Fruit fly (Drosophila melanogaster): ENCODE measurements around the gene Ino80.

The Ino80 gene

dm6 chr3R:19403096-19403515 is at the start of gene Ino80, which contains the start of gene Aptx:
Ino80 (minus strand) TSS chr3R:19403153.
Aptx (plus strand) TSS chr3R:19403455.
- TF ChIP-seq Dll (optimal IDR thresholded peaks at IDR 0.05) (no peak), pan (optimal IDR thresholded peaks at IDR 0.05) (no peak), psq (optimal IDR thresholded peaks at IDR 0.05) (no peak), CG8478 (optimal IDR thresholded peaks at IDR 0.05) (no peak), EcR (GFP tag; optimal IDR thresholded peaks at IDR 0.05) (no peak), usp (GFP tag; optimal IDR thresholded peaks at IDR 0.05) (no peak)

- TF ChIP-seq CG8478 (optimal IDR thresholded peaks at IDR 0.05) (no peak), EcR (GFP tag; optimal IDR thresholded peaks at IDR 0.05) (no peak), usp (GFP tag; optimal IDR thresholded peaks at IDR 0.05) (no peak), Dll (optimal IDR thresholded peaks at IDR 0.05) (no peak), pan (optimal IDR thresholded peaks at IDR 0.05) (no peak), psq (optimal IDR thresholded peaks at IDR 0.05) (no peak)
Observed at dm6 chr3R:19425099-19425498, 22.1 kb upstream of the Ino80 start, which contains the start of gene CG3517. CG3517 (minus strand) TSS chr3R:19425199.

- TF ChIP-seq CG8478 (optimal IDR thresholded peaks at IDR 0.05) (no peak), EcR (GFP tag; optimal IDR thresholded peaks at IDR 0.05) (no peak), usp (GFP tag; optimal IDR thresholded peaks at IDR 0.05) (no peak), pan (optimal IDR thresholded peaks at IDR 0.05) (no peak), Dll (optimal IDR thresholded peaks at IDR 0.05) (no peak)
Observed at dm6 chr3R:19412434-19412833, 9.5 kb upstream of the Ino80 start, which contains the start of gene CG31221. CG31221 (plus strand) TSS chr3R:19412689.

dm6 chr3R:19411371-19411770 is 8.4 kb upstream of the Ino80 start:
- TF ChIP-seq CG8478 (optimal IDR thresholded peaks at IDR 0.05) (no peak), psq (optimal IDR thresholded peaks at IDR 0.05) (no peak), Dll (optimal IDR thresholded peaks at IDR 0.05) (no peak), EcR (GFP tag; optimal IDR thresholded peaks at IDR 0.05) (no peak), pan (optimal IDR thresholded peaks at IDR 0.05) (no peak), usp (GFP tag; optimal IDR thresholded peaks at IDR 0.05) (no peak)

dm6 chr3R:19408573-19408972 is 5.6 kb upstream of the Ino80 start, which contains the start of gene CG11626:
CG11626 (plus strand) TSS chr3R:19408873.
- TF ChIP-seq CG8478 (optimal IDR thresholded peaks at IDR 0.05), result no peak
- TF ChIP-seq usp (GFP tag; optimal IDR thresholded peaks at IDR 0.05), result no peak
- TF ChIP-seq psq (optimal IDR thresholded peaks at IDR 0.05), result no peak
- no peak for TF ChIP-seq EcR (GFP tag; optimal IDR thresholded peaks at IDR 0.05)
- TF ChIP-seq pan (optimal IDR thresholded peaks at IDR 0.05), result no peak
- TF ChIP-seq Dll (optimal IDR thresholded peaks at IDR 0.05), result no peak

dm6 chr3R:19406852-19407251 is 3.9 kb upstream of the Ino80 start:
- TF ChIP-seq pan (optimal IDR thresholded peaks at IDR 0.05) (no peak), psq (optimal IDR thresholded peaks at IDR 0.05) (no peak), CG8478 (optimal IDR thresholded peaks at IDR 0.05) (no peak), EcR (GFP tag; optimal IDR thresholded peaks at IDR 0.05) (no peak), Dll (optimal IDR thresholded peaks at IDR 0.05) (no peak), usp (GFP tag; optimal IDR thresholded peaks at IDR 0.05) (no peak)

dm6 chr3R:19404296-19404695 is 1.3 kb upstream of the Ino80 start:
- no peak for TF ChIP-seq psq (optimal IDR thresholded peaks at IDR 0.05)

- no peak for TF ChIP-seq psq (optimal IDR thresholded peaks at IDR 0.05)
- no peak for TF ChIP-seq pan (optimal IDR thresholded peaks at IDR 0.05)
- TF ChIP-seq usp (GFP tag; optimal IDR thresholded peaks at IDR 0.05), result no peak
- no peak for TF ChIP-seq CG8478 (optimal IDR thresholded peaks at IDR 0.05)
- no peak for TF ChIP-seq Dll (optimal IDR thresholded peaks at IDR 0.05)
- no peak for TF ChIP-seq EcR (GFP tag; optimal IDR thresholded peaks at IDR 0.05)
Observed at dm6 chr3R:19398467-19398866, 4.5 kb downstream of the Ino80 start, which contains the start of gene CG31244. CG31244 (minus strand) TSS chr3R:19398567.

dm6 chr3R:19393060-19393459 is 9.9 kb downstream of the Ino80 start, which contains the start of gene CG3739:
CG3739 (plus strand) TSS chr3R:19393360.
- no peak for TF ChIP-seq pan (optimal IDR thresholded peaks at IDR 0.05)
- no peak for TF ChIP-seq EcR (GFP tag; optimal IDR thresholded peaks at IDR 0.05)
- no peak for TF ChIP-seq psq (optimal IDR thresholded peaks at IDR 0.05)
- no peak for TF ChIP-seq usp (GFP tag; optimal IDR thresholded peaks at IDR 0.05)
- no peak for TF ChIP-seq Dll (optimal IDR thresholded peaks at IDR 0.05)
- TF ChIP-seq CG8478 (optimal IDR thresholded peaks at IDR 0.05), result no peak

- TF ChIP-seq Dll (optimal IDR thresholded peaks at IDR 0.05), result no peak
- no peak for TF ChIP-seq CG8478 (optimal IDR thresholded peaks at IDR 0.05)
- no peak for TF ChIP-seq EcR (GFP tag; optimal IDR thresholded peaks at IDR 0.05)
- no peak for TF ChIP-seq psq (optimal IDR thresholded peaks at IDR 0.05)
- TF ChIP-seq usp (GFP tag; optimal IDR thresholded peaks at IDR 0.05), result no peak
- no peak for TF ChIP-seq pan (optimal IDR thresholded peaks at IDR 0.05)
Observed at dm6 chr3R:19389919-19390318, 13.0 kb downstream of the Ino80 start, which contains the start of gene CG18493. CG18493 (plus strand) TSS chr3R:19390270.

- TF ChIP-seq CG8478 (optimal IDR thresholded peaks at IDR 0.05), result no peak
- no peak for TF ChIP-seq pan (optimal IDR thresholded peaks at IDR 0.05)
- TF ChIP-seq Dll (optimal IDR thresholded peaks at IDR 0.05), result no peak
- no peak for TF ChIP-seq psq (optimal IDR thresholded peaks at IDR 0.05)
- no peak for TF ChIP-seq usp (GFP tag; optimal IDR thresholded peaks at IDR 0.05)
- TF ChIP-seq EcR (GFP tag; optimal IDR thresholded peaks at IDR 0.05), result no peak
Observed at dm6 chr3R:19387608-19388007, 15.3 kb downstream of the Ino80 start, which contains the start of gene CG3734. CG3734 (plus strand) TSS chr3R:19387861.

- TF ChIP-seq psq (optimal IDR thresholded peaks at IDR 0.05) (no peak), Dll (optimal IDR thresholded peaks at IDR 0.05) (no peak), EcR (GFP tag; optimal IDR thresholded peaks at IDR 0.05) (no peak), pan (optimal IDR thresholded peaks at IDR 0.05) (no peak), CG8478 (optimal IDR thresholded peaks at IDR 0.05) (no peak), usp (GFP tag; optimal IDR thresholded peaks at IDR 0.05) (no peak)
Observed at dm6 chr3R:19383298-19383697, 19.7 kb downstream of the Ino80 start.

dm6 chr3R:19377125-19377524 is 25.8 kb downstream of the Ino80 start, which contains the start of gene CG31245:
CG31245 (minus strand) TSS chr3R:19377225.
- no peak for TF ChIP-seq Dll (optimal IDR thresholded peaks at IDR 0.05)
- TF ChIP-seq pan (optimal IDR thresholded peaks at IDR 0.05), result no peak
- TF ChIP-seq EcR (GFP tag; optimal IDR thresholded peaks at IDR 0.05), result no peak
- no peak for TF ChIP-seq CG8478 (optimal IDR thresholded peaks at IDR 0.05)
- no peak for TF ChIP-seq usp (GFP tag; optimal IDR thresholded peaks at IDR 0.05)
- TF ChIP-seq psq (optimal IDR thresholded peaks at IDR 0.05), result no peak

Data from whole organism.